Fruit fly (Drosophila melanogaster): ENCODE results near the gene Hsp70Bc.
"Not testable (repeated sequence)": the region's sequence is repeated elsewhere in the genome, so short reads cannot be mapped to it uniquely, and the experiment has no call there.

DNA sequence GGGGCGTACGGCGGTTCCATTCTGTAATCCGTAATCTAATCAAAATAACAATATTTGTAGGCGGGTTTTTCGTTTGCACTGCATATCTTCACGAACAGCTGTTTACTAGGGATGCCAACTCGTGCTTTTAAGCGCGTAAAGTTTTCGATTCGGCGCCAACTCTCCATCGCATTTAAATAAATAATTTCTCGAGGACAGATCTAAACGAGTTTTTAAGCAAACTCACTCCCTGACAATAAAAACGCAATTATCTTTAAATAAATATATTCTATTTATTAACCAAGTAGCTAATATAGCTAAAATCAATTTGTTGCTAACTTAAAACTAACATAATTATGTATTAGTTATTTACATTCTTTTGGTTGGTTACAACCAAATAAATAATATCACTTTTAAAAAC, 43.7 kb upstream of the Hsp70Bc start, which contains the start of gene CG5608:
- not testable (repeated sequence) for TF ChIP-seq Blimp-1 (GFP tag; optimal IDR thresholded peaks at IDR 0.05); CG8119 (GFP tag; IDR thresholded peaks at IDR 0.05)
